Worm (Caenorhabditis elegans): ENCODE data around the gene K02A2.5.

ce11 chrII:7374980-7375379, 36.9 kb downstream of the K02A2.5 start, which contains the start of gene F43E2.1:
- no peak for TF ChIP-seq ceh-43 (GFP tag; optimal IDR thresholded peaks at IDR 0.05)
- TF ChIP-seq nhr-12 (tag; optimal IDR thresholded peaks at IDR 0.05), result no peak
- no peak for TF ChIP-seq pha-4 (tag; optimal IDR thresholded peaks at IDR 0.05)

Measured in whole organism, mixed stage, embryonic.